Fruit fly (Drosophila melanogaster) whole organism, prepupa: ENCODE measurements around the gene tara.

Experiments used
- Blimp-1 ChIP-seq: fragments of 200-800 bp; sonication (Bioruptor generic); optimal IDR thresholded peaks from 3 replicates; lab custom pipeline; 2017; ENCODE audit warnings: missing biosample characterization, missing genetic modification characterization, mild to moderate bottlenecking, moderate library complexity, missing genetic modification reagents
- CG10631 ChIP-seq: fragments of 200-800 bp; sonication (Bioruptor generic); optimal IDR thresholded peaks from 2 replicates; lab custom pipeline; 2016; ENCODE audit warnings: missing biosample characterization, missing genetic modification characterization
- CG10669 ChIP-seq: fragments of 200-800 bp; sonication (Bioruptor generic); optimal IDR thresholded peaks from 3 replicates; lab custom pipeline; 2018; ENCODE audit warnings: missing biosample characterization, mild to moderate bottlenecking, missing genetic modification characterization, moderate library complexity
- CG11294 ChIP-seq: fragments of 200-800 bp; sonication (Bioruptor generic); IDR thresholded peaks from 2 replicates; pipeline ENCODE4 v1.3.6; 2022; ENCODE audit warnings: missing biosample characterization, missing genetic modification characterization
- CG11902 ChIP-seq: fragments of 200-800 bp; sonication (Bioruptor generic); optimal IDR thresholded peaks from 3 replicates; lab custom pipeline; 2016; ENCODE audit warnings: missing biosample characterization, missing genetic modification characterization
- CG16779 ChIP-seq: fragments of 200-800 bp; sonication (Bioruptor generic); optimal IDR thresholded peaks from 3 replicates; lab custom pipeline; 2017; ENCODE audit warnings: missing biosample characterization, mild to moderate bottlenecking, missing genetic modification characterization
- CG3032 ChIP-seq: fragments of 200-800 bp; optimal IDR thresholded peaks from 2 replicates; lab custom pipeline; 2019; ENCODE audit warnings: missing biosample characterization, mild to moderate bottlenecking, missing genetic modification characterization, moderate library complexity
- CG31627 ChIP-seq: fragments of 200-800 bp; sonication (Bioruptor generic); optimal IDR thresholded peaks from 3 replicates; lab custom pipeline; 2016; ENCODE audit warnings: missing biosample characterization, missing genetic modification characterization
- CG3919 ChIP-seq: fragments of 200-800 bp; sonication (Bioruptor generic); optimal IDR thresholded peaks from 3 replicates; lab custom pipeline; 2016; ENCODE audit warnings: missing biosample characterization, missing genetic modification characterization
- CG4318 ChIP-seq: fragments of 200-800 bp; sonication (Bioruptor generic); optimal IDR thresholded peaks from 3 replicates; lab custom pipeline; 2017; ENCODE audit warnings: missing biosample characterization, mild to moderate bottlenecking, missing genetic modification characterization
- CG6163 ChIP-seq: fragments of 200-800 bp; sonication (Bioruptor generic); IDR thresholded peaks from 3 replicates; pipeline ENCODE4 v1.3.6; 2022; ENCODE audit warnings: missing biosample characterization, missing genetic modification characterization
- CG6276 ChIP-seq: fragments of 200-800 bp; sonication (Bioruptor generic); optimal IDR thresholded peaks from 2 replicates; lab custom pipeline; 2017; ENCODE audit warnings: missing biosample characterization, mild to moderate bottlenecking, missing genetic modification characterization
- CG6792 ChIP-seq: fragments of 200-800 bp; sonication (Bioruptor generic); optimal IDR thresholded peaks from 3 replicates; lab custom pipeline; 2016; ENCODE audit warnings: missing biosample characterization, missing genetic modification characterization
- CG6808 ChIP-seq: fragments of 200-800 bp; sonication (Bioruptor generic); optimal IDR thresholded peaks from 3 replicates; lab custom pipeline; 2017; ENCODE audit warnings: missing biosample characterization, missing genetic modification characterization, mild to moderate bottlenecking, moderate library complexity, missing genetic modification reagents
- CG7368 ChIP-seq: fragments of 200-800 bp; sonication (Bioruptor generic); optimal IDR thresholded peaks from 3 replicates; lab custom pipeline; 2016; ENCODE audit warnings: missing biosample characterization, missing genetic modification characterization
- CG8119 ChIP-seq: fragments of 200-800 bp; sonication (Bioruptor generic); IDR thresholded peaks from 3 replicates; pipeline ENCODE4 v1.3.6; 2022; ENCODE audit warnings: missing biosample characterization, missing genetic modification characterization
- CG8319 ChIP-seq: fragments of 200-800 bp; sonication (Bioruptor generic); optimal IDR thresholded peaks from 3 replicates; lab custom pipeline; 2016; ENCODE audit warnings: missing biosample characterization, missing genetic modification characterization
- CG8632 ChIP-seq: fragments of 200-800 bp; sonication (Bioruptor generic); optimal IDR thresholded peaks from 3 replicates; lab custom pipeline; 2016; ENCODE audit warnings: missing biosample characterization, missing genetic modification characterization
- Eip75B ChIP-seq: fragments of 200-800 bp; sonication (Bioruptor generic); optimal IDR thresholded peaks from 3 replicates; lab custom pipeline; 2016; ENCODE audit warnings: missing biosample characterization, missing genetic modification characterization
- Eip78C ChIP-seq: fragments of 200-800 bp; sonication (Bioruptor generic); peaks from one replicate; lab custom pipeline; 2016; ENCODE audit warnings: missing biosample characterization, missing genetic modification characterization
- Eip93F ChIP-seq: fragments of 200-800 bp; sonication (Bioruptor generic); optimal IDR thresholded peaks from 2 replicates; lab custom pipeline; 2016; ENCODE audit warnings: missing biosample characterization, mild to moderate bottlenecking, missing genetic modification characterization
- Ets21C ChIP-seq: fragments of 200-800 bp; sonication (Bioruptor generic); optimal IDR thresholded peaks from 3 replicates; lab custom pipeline; 2016; ENCODE audit warnings: missing biosample characterization, missing genetic modification characterization
- Ets96B ChIP-seq: fragments of 200-800 bp; optimal IDR thresholded peaks from 2 replicates; lab custom pipeline; 2019; ENCODE audit warnings: missing biosample characterization, mild to moderate bottlenecking, missing genetic modification characterization, moderate library complexity
- Gug ChIP-seq: fragments of 200-800 bp; sonication (Bioruptor generic); IDR thresholded peaks from 2 replicates; pipeline ENCODE4 v1.3.6; 2022; ENCODE audit warnings: missing biosample characterization, missing genetic modification characterization
- Hr38 ChIP-seq: sonication (Bioruptor generic); optimal IDR thresholded peaks from 2 replicates; lab custom pipeline; 2016; ENCODE audit warnings: missing biosample characterization, missing genetic modification characterization
- Hr39 ChIP-seq: fragments of 200-800 bp; sonication (Bioruptor generic); optimal IDR thresholded peaks from 2 replicates; lab custom pipeline; 2016; ENCODE audit warnings: missing biosample characterization, missing genetic modification characterization
- Hr4 ChIP-seq: fragments of 200-800 bp; sonication (Bioruptor generic); optimal IDR thresholded peaks from 3 replicates; lab custom pipeline; 2016; ENCODE audit warnings: missing biosample characterization, missing genetic modification characterization
- Lpt ChIP-seq: fragments of 200-800 bp; sonication (Bioruptor generic); optimal IDR thresholded peaks from 3 replicates; lab custom pipeline; 2016; ENCODE audit warnings: missing biosample characterization, missing genetic modification characterization
- Met ChIP-seq: fragments of 200-800 bp; sonication (Bioruptor generic); optimal IDR thresholded peaks from 3 replicates; lab custom pipeline; 2016; ENCODE audit warnings: missing biosample characterization, missing genetic modification characterization
- OdsH ChIP-seq: fragments of 200-800 bp; sonication (Bioruptor generic); optimal IDR thresholded peaks from 3 replicates; lab custom pipeline; 2016; ENCODE audit warnings: missing biosample characterization, missing genetic modification characterization
- Smox ChIP-seq: fragments of 200-800 bp; sonication (Bioruptor generic); optimal IDR thresholded peaks from 3 replicates; lab custom pipeline; 2016; ENCODE audit warnings: missing biosample characterization, missing genetic modification characterization
- Sox102F ChIP-seq: fragments of 200-800 bp; sonication (Bioruptor generic); optimal IDR thresholded peaks from 2 replicates; lab custom pipeline; 2016; ENCODE audit warnings: missing biosample characterization, mild to moderate bottlenecking, missing genetic modification characterization
- Sox14 ChIP-seq: fragments of 200-800 bp; sonication (Bioruptor generic); optimal IDR thresholded peaks from 3 replicates; lab custom pipeline; 2016; ENCODE audit warnings: missing biosample characterization, missing genetic modification characterization
- achi ChIP-seq: fragments of 200-800 bp; sonication (Bioruptor generic); optimal IDR thresholded peaks from 3 replicates; lab custom pipeline; 2016; ENCODE audit warnings: missing biosample characterization, missing genetic modification characterization
- cyc ChIP-seq: fragments of 200-800 bp; sonication (Bioruptor generic); optimal IDR thresholded peaks from 3 replicates; lab custom pipeline; 2016; ENCODE audit warnings: missing biosample characterization, missing genetic modification characterization
- dac ChIP-seq: fragments of 200-800 bp; sonication (Bioruptor generic); optimal IDR thresholded peaks from 2 replicates; lab custom pipeline; 2017; ENCODE audit warnings: missing biosample characterization, mild to moderate bottlenecking, missing genetic modification characterization
- eg ChIP-seq: fragments of 200-800 bp; sonication (Bioruptor generic); IDR thresholded peaks from 3 replicates; pipeline ENCODE4 v1.3.6; 2022; ENCODE audit warnings: missing biosample characterization, missing genetic modification characterization
- esn ChIP-seq: fragments of 200-800 bp; sonication (Bioruptor generic); optimal IDR thresholded peaks from 2 replicates; lab custom pipeline; 2016; ENCODE audit warnings: missing biosample characterization, mild to moderate bottlenecking, missing genetic modification characterization, moderate library complexity
- fd85E ChIP-seq: fragments of 200-800 bp; sonication (Bioruptor generic); optimal IDR thresholded peaks from 3 replicates; lab custom pipeline; 2016; ENCODE audit warnings: missing biosample characterization, missing genetic modification characterization
- fkh ChIP-seq: fragments of 200-800 bp; sonication (Bioruptor generic); optimal IDR thresholded peaks from 3 replicates; lab custom pipeline; 2017; ENCODE audit warnings: missing biosample characterization, mild to moderate bottlenecking, missing genetic modification characterization, moderate library complexity
- lz ChIP-seq: fragments of 200-800 bp; sonication (Bioruptor generic); optimal IDR thresholded peaks from 3 replicates; lab custom pipeline; 2016; ENCODE audit warnings: missing biosample characterization, missing genetic modification characterization
- net ChIP-seq: fragments of 200-800 bp; sonication (Bioruptor generic); optimal IDR thresholded peaks from 3 replicates; lab custom pipeline; 2016; ENCODE audit warnings: missing biosample characterization, missing genetic modification characterization
- pdm3 ChIP-seq: fragments of 200-800 bp; sonication (Bioruptor generic); optimal IDR thresholded peaks from 3 replicates; lab custom pipeline; 2016; ENCODE audit warnings: missing biosample characterization, missing genetic modification characterization
- salr ChIP-seq, 2 experiments: fragments of 200-800 bp; sonication (Bioruptor generic); optimal IDR thresholded peaks; 3 replicates each; lab custom pipeline; 2016 to 2018; ENCODE audit warnings: missing biosample characterization in 2 of 2, missing genetic modification characterization in 2 of 2, mild to moderate bottlenecking in 1 of 2
- ss ChIP-seq, 2 experiments: fragments of 200-800 bp; sonication (Bioruptor generic); optimal IDR thresholded peaks; 2 replicates in 1 of 2; 3 replicates in 1 of 2; lab custom pipeline; 2017 to 2018; ENCODE audit warnings: mild to moderate bottlenecking in 2 of 2, missing biosample characterization in 2 of 2, missing genetic modification characterization in 2 of 2, moderate library complexity in 1 of 2
- topi ChIP-seq: fragments of 200-800 bp; sonication (Bioruptor generic); optimal IDR thresholded peaks from 3 replicates; lab custom pipeline; 2016; ENCODE audit warnings: missing biosample characterization, missing genetic modification characterization

The tara gene

DNA sequence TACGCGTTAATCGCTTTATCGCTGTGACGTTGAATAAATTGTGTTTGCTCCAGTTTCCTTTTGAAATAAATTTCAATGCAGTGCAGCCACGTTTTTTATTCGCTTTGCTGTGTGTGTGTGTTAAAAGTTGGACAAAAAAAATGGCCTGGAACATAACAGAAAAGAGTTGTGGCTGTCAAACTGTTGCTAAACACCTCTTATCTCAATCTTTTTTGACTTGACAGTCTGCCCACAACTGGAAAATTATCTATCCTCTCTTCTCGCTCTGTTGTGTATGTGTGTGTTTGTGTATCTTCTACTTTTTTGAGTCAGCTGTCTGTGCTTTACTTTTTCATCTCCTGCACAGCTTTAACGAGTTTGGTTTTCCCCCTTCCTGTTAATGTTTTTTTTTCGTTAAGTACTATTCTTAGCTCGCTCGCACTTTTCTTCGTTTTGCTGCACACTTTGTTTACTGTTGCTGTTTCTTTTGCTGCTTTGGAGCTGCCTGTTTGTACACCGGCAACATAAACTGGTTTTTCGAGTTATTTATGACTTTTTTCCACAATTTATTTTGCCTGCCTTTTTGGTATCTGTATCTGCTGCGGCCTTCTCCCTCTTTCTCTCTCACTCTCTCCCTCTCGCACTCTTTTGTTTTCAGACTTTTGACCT is 55.7 kb downstream of the tara start (continued):
- TF ChIP-seq CG10669 (peak; percentile 7), CG6163 (GFP tag; lab: Robert Waterston, UW) (peak; percentile 64; the same call in 1 of the 3 replicates), esn (GFP tag; lab: Kevin White, UChicago) (no peak), Eip75B (GFP tag; lab: Kevin White, UChicago) (no peak), CG8632 (GFP tag; lab: Kevin White, UChicago) (no peak), Lpt (GFP tag; lab: Kevin White, UChicago) (peak; percentile 48), Sox14 (GFP tag; lab: Kevin White, UChicago) (peak; percentile 8), Ets21C (GFP tag; lab: Kevin White, UChicago) (no peak), CG3919 (GFP tag; lab: Kevin White, UChicago) (no peak), CG3032 (no peak), fd85E (GFP tag; lab: Kevin White, UChicago) (no peak), CG11902 (no peak), Ets96B (tag; lab: Kevin White, UChicago) (peak; percentile 6), CG8119 (GFP tag; lab: Robert Waterston, UW) (no peak), CG7368 (GFP tag; lab: Kevin White, UChicago) (peak; percentile 27), Blimp-1 (GFP tag; lab: Kevin White, UChicago) (no peak), achi (GFP tag; lab: Kevin White, UChicago) (no peak), CG31627 (GFP tag; lab: Kevin White, UChicago) (no peak), dac (GFP tag; lab: Kevin White, UChicago) (no peak), CG16779 (tag; lab: Kevin White, UChicago) (peak; percentile 5)

DNA sequence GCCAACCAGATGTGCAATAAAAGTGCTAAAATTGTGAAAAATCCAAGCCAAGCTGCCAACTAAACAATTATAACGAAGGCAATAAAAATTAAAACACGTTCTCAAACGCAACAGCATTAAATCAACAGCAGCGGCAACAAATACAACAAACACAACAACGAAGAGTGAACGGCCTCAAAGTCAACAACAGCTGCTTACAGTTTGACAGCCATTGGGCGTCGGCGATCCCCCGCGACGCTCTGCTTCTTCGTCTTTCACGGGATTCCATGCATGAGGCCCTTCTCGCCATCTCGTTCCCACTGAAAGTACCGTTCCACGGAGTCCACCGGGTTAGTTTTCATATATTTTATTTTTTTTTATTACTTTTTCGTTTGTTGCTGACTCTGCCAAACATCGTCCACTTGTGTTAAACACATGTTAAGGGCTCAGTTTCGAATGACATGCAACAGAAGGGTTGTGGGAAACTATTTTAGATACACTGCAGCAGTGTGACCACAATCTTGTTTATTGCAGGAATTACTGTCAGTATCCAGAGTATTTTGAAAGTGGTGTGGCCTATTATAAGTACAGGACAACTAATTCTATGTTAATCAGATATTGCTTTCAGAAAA is 56.7 kb downstream of the tara start:
- no peak for TF ChIP-seq achi (GFP tag; lab: Kevin White, UChicago)
- TF ChIP-seq ss (GFP tag; optimal IDR thresholded peaks at IDR 0.05; lab: Kevin White, UChicago) = peak in 1 of 2 experiments; percentile 3
- 0 out of 3 replicates have a peak, but pooled peaks have one; percentile 16 for TF ChIP-seq eg (GFP tag; lab: Robert Waterston, UW)
- no peak for TF ChIP-seq Sox102F
- TF ChIP-seq topi (GFP tag; lab: Kevin White, UChicago) = no peak
- TF ChIP-seq OdsH = no peak
- TF ChIP-seq Blimp-1 (GFP tag; lab: Kevin White, UChicago) = no peak
- no peak for TF ChIP-seq CG11902
- peak; percentile 53 for TF ChIP-seq Eip78C (GFP tag; lab: Kevin White, UChicago)
- no peak for TF ChIP-seq dac (GFP tag; lab: Kevin White, UChicago)
- no peak for TF ChIP-seq pdm3 (GFP tag; lab: Kevin White, UChicago)
- no peak for TF ChIP-seq Smox (GFP tag; lab: Kevin White, UChicago)
- no peak for TF ChIP-seq Met (GFP tag; lab: Kevin White, UChicago)
- no peak for TF ChIP-seq CG10631 (GFP tag; lab: Kevin White, UChicago)
- TF ChIP-seq cyc (GFP tag; lab: Kevin White, UChicago) = no peak
- TF ChIP-seq CG6163 (GFP tag; lab: Robert Waterston, UW) = peak; percentile 49; the same call in 1 of the 3 replicates
- no peak for TF ChIP-seq CG16779 (tag; lab: Kevin White, UChicago)
- no peak for TF ChIP-seq Eip93F (GFP tag; lab: Kevin White, UChicago)
- TF ChIP-seq fkh (GFP tag; lab: Kevin White, UChicago) = peak; percentile 89
- TF ChIP-seq CG3919 (GFP tag; lab: Kevin White, UChicago) = no peak
- no peak for TF ChIP-seq Hr39 (GFP tag; lab: Kevin White, UChicago)
- TF ChIP-seq CG6808 (GFP tag; lab: Kevin White, UChicago) = no peak
- no peak for TF ChIP-seq CG6792 (GFP tag; lab: Kevin White, UChicago)
- no peak for TF ChIP-seq CG11294 (GFP tag; lab: Robert Waterston, UW)
- no peak for TF ChIP-seq CG7368 (GFP tag; lab: Kevin White, UChicago)
- no peak for TF ChIP-seq CG31627 (GFP tag; lab: Kevin White, UChicago)
- no peak for TF ChIP-seq Hr4 (GFP tag; lab: Kevin White, UChicago)
- TF ChIP-seq CG6276 (GFP tag; lab: Kevin White, UChicago) = no peak
- TF ChIP-seq Eip75B (GFP tag; lab: Kevin White, UChicago) = no peak
- no peak for TF ChIP-seq lz (GFP tag; lab: Kevin White, UChicago)
- TF ChIP-seq net (GFP tag; lab: Kevin White, UChicago) = peak; percentile 29
- TF ChIP-seq salr (GFP tag; optimal IDR thresholded peaks at IDR 0.05; lab: Kevin White, UChicago) = no peak
- no peak for TF ChIP-seq Gug (GFP tag; lab: Robert Waterston, UW)
- no peak for TF ChIP-seq CG10669
- no peak for TF ChIP-seq Hr38
- TF ChIP-seq Ets21C (GFP tag; lab: Kevin White, UChicago) = no peak
- TF ChIP-seq Sox14 (GFP tag; lab: Kevin White, UChicago) = no peak
- no peak for TF ChIP-seq CG8119 (GFP tag; lab: Robert Waterston, UW)
- no peak for TF ChIP-seq fd85E (GFP tag; lab: Kevin White, UChicago)
- TF ChIP-seq CG8319 (GFP tag; lab: Kevin White, UChicago) = no peak
- TF ChIP-seq CG4318 = no peak
